Worm (Caenorhabditis elegans) whole organism, L1 larva: Measurements from ENCODE around the gene R12H7.4.

Experiments used
- C16A3.4 ChIP-seq: fragments of 150-350 bp; optimal IDR thresholded peaks from 2 replicates; lab custom pipeline; 2014; ENCODE audit warnings: missing biosample characterization, missing genetic modification characterization
- F16B12.6 ChIP-seq: fragments of 150-350 bp; optimal IDR thresholded peaks from 2 replicates; lab custom pipeline; 2014; ENCODE audit warnings: missing biosample characterization, missing genetic modification characterization
- ama-1 ChIP-seq: fragments of 150-350 bp; optimal IDR thresholded peaks from 2 replicates; lab custom pipeline; 2014
- ceh-63 ChIP-seq: fragments of 200-800 bp; sonication (Bioruptor generic); optimal IDR thresholded peaks from 2 replicates; lab custom pipeline; 2018; ENCODE audit warnings: mild to moderate bottlenecking, missing genetic modification characterization, missing compliant biosample characterization
- ceh-8 ChIP-seq: fragments of 200-800 bp; sonication (Bioruptor generic); optimal IDR thresholded peaks from 2 replicates; lab custom pipeline; 2018; ENCODE audit warnings: mild to moderate bottlenecking, missing genetic modification characterization, moderate library complexity, missing compliant biosample characterization
- ceh-88 ChIP-seq: fragments of 200-800 bp; sonication (Bioruptor generic); IDR thresholded peaks from 2 replicates; pipeline ENCODE4 v1.3.6; 2022; ENCODE audit warnings: missing genetic modification characterization, missing compliant biosample characterization
- ceh-90 ChIP-seq: sonication (generic microtip); optimal IDR thresholded peaks from 2 replicates; lab custom pipeline; 2016; ENCODE audit warnings: missing genetic modification characterization, missing compliant biosample characterization
- dpl-1 ChIP-seq, 3 experiments: fragments of 150-350 bp in 2 of 3; sonication (generic microtip) in 1 of 3; optimal IDR thresholded peaks; 2 replicates each; lab custom pipeline; 2014 to 2017; ENCODE audit warnings: missing biosample characterization in 3 of 3, missing genetic modification characterization in 3 of 3, missing genetic modification reagents in 3 of 3
- efl-1 ChIP-seq, 4 experiments: fragments of 150-350 bp; optimal IDR thresholded peaks in 3 of 4; peaks in 1 of 4; 1 replicate in 1 of 4; 2 replicates in 3 of 4; lab custom pipeline; 2014; ENCODE audit warnings: missing biosample characterization in 2 of 4, missing genetic modification characterization in 2 of 4, missing genetic modification reagents in 2 of 4
- egl-13 ChIP-seq: sonication (generic microtip); optimal IDR thresholded peaks from 2 replicates; lab custom pipeline; 2016; ENCODE audit warnings: missing genotype, missing genetic modification reagents, missing genetic modification characterization, missing compliant biosample characterization
- elt-2 ChIP-seq: sonication (generic microtip); optimal IDR thresholded peaks from 2 replicates; lab custom pipeline; 2016; ENCODE audit warnings: missing genetic modification characterization, mild to moderate bottlenecking, inconsistent platforms, missing compliant biosample characterization, missing genetic modification reagents
- fkh-4 ChIP-seq: sonication (generic microtip); optimal IDR thresholded peaks from 2 replicates; lab custom pipeline; 2016; ENCODE audit warnings: missing compliant biosample characterization, missing genetic modification characterization, borderline replicate concordance
- fkh-8 ChIP-seq: sonication (generic microtip); optimal IDR thresholded peaks from 2 replicates; lab custom pipeline; 2016; ENCODE audit warnings: mild to moderate bottlenecking, missing genetic modification characterization, missing compliant biosample characterization
- hlh-17 ChIP-seq: fragments of 200-800 bp; sonication (Bioruptor generic); optimal IDR thresholded peaks from 2 replicates; lab custom pipeline; 2018; ENCODE audit warnings: missing genetic modification characterization, mild to moderate bottlenecking, missing compliant biosample characterization, moderate library complexity, borderline replicate concordance
- hlh-4 ChIP-seq: sonication (generic microtip); optimal IDR thresholded peaks from 2 replicates; lab custom pipeline; 2016; ENCODE audit warnings: mild to moderate bottlenecking, missing genetic modification characterization, missing compliant biosample characterization
- hpl-2 ChIP-seq: fragments of 150-350 bp; optimal IDR thresholded peaks from 2 replicates; lab custom pipeline; 2014; ENCODE audit warnings: missing biosample characterization, missing genetic modification reagents, missing genetic modification characterization
- irx-1 ChIP-seq: sonication (generic microtip); optimal IDR thresholded peaks from 2 replicates; lab custom pipeline; 2016; ENCODE audit warnings: missing genetic modification characterization, missing compliant biosample characterization
- isw-1 ChIP-seq: fragments of 200-800 bp; sonication (Bioruptor generic); IDR thresholded peaks from 2 replicates; pipeline ENCODE4 v1.3.6; 2022; ENCODE audit warnings: missing genetic modification characterization, missing compliant biosample characterization
- lin-13 ChIP-seq: fragments of 150-350 bp; optimal IDR thresholded peaks from 2 replicates; lab custom pipeline; 2014; ENCODE audit warnings: missing biosample characterization, missing genetic modification reagents, missing genetic modification characterization
- lin-14 ChIP-seq: fragments of 200-800 bp; sonication (Bioruptor generic); optimal IDR thresholded peaks from 2 replicates; lab custom pipeline; 2018; ENCODE audit warnings: mild to moderate bottlenecking, missing genetic modification characterization, moderate library complexity, missing compliant biosample characterization
- lin-35 ChIP-seq, 2 experiments: fragments of 150-350 bp; optimal IDR thresholded peaks; 2 replicates each; lab custom pipeline; 2014; ENCODE audit warnings: missing biosample characterization in 2 of 2, missing genetic modification characterization in 2 of 2, missing genetic modification reagents in 2 of 2
- lsy-2 ChIP-seq, 2 experiments: fragments of 150-350 bp; optimal IDR thresholded peaks; 2 replicates each; lab custom pipeline; 2014; ENCODE audit warnings: missing biosample characterization in 2 of 2, missing genetic modification characterization in 2 of 2
- mab-9 ChIP-seq: fragments of 200-800 bp; sonication (Bioruptor generic); IDR thresholded peaks from 2 replicates; pipeline ENCODE4 v1.3.6; 2022; ENCODE audit warnings: missing genetic modification reagents, missing genetic modification characterization, missing compliant biosample characterization
- mdl-1 ChIP-seq, 2 experiments: fragments of 150-350 bp; optimal IDR thresholded peaks; 2 replicates each; lab custom pipeline; 2014 to 2017; ENCODE audit warnings: missing biosample characterization in 2 of 2, missing genetic modification characterization in 2 of 2, inconsistent platforms in 1 of 2
- nhr-12 ChIP-seq: sonication (generic microtip); optimal IDR thresholded peaks from 2 replicates; lab custom pipeline; 2017; ENCODE audit warnings: missing biosample characterization, missing genetic modification characterization
- nhr-20 ChIP-seq: sonication (generic microtip); optimal IDR thresholded peaks from 2 replicates; lab custom pipeline; 2016; ENCODE audit warnings: mild to moderate bottlenecking, missing genetic modification characterization, missing compliant biosample characterization
- nhr-28 ChIP-seq: fragments of 150-350 bp; optimal IDR thresholded peaks from 2 replicates; lab custom pipeline; 2014; ENCODE audit warnings: missing biosample characterization, missing genetic modification characterization
- nhr-71 ChIP-seq: sonication (generic microtip); optimal IDR thresholded peaks from 2 replicates; lab custom pipeline; 2016; ENCODE audit warnings: mild to moderate bottlenecking, missing genetic modification characterization, moderate library complexity, missing compliant biosample characterization
- nhr-84 ChIP-seq: sonication (generic microtip); optimal IDR thresholded peaks from 2 replicates; lab custom pipeline; 2017; ENCODE audit warnings: missing biosample characterization, missing genetic modification characterization
- nhr-85 ChIP-seq: sonication (generic microtip); peaks from one replicate; lab custom pipeline; 2016; ENCODE audit warnings: missing genetic modification characterization, inconsistent platforms, missing compliant biosample characterization
- pag-3 ChIP-seq: sonication (generic microtip); optimal IDR thresholded peaks from 2 replicates; lab custom pipeline; 2017; ENCODE audit warnings: missing genetic modification characterization, mild to moderate bottlenecking, missing compliant biosample characterization, antibody characterized with exemption, borderline replicate concordance; ENCODE audit not compliant: insufficient read depth
- pax-3 ChIP-seq: fragments of 200-800 bp; sonication (Bioruptor generic); optimal IDR thresholded peaks from 2 replicates; lab custom pipeline; 2018; ENCODE audit warnings: mild to moderate bottlenecking, missing genetic modification characterization, moderate library complexity, missing compliant biosample characterization
- snpc-4 ChIP-seq: fragments of 150-350 bp; optimal IDR thresholded peaks from 2 replicates; lab custom pipeline; 2014; ENCODE audit warnings: missing biosample characterization, missing genetic modification characterization
- snu-23 ChIP-seq: sonication (generic microtip); optimal IDR thresholded peaks from 2 replicates; lab custom pipeline; 2016; ENCODE audit warnings: missing genetic modification characterization, missing compliant biosample characterization
- tbx-2 ChIP-seq: sonication (generic microtip); optimal IDR thresholded peaks from 2 replicates; lab custom pipeline; 2016; ENCODE audit warnings: missing genetic modification characterization, missing compliant biosample characterization
- unc-130 ChIP-seq: fragments of 150-350 bp; optimal IDR thresholded peaks from 2 replicates; lab custom pipeline; 2017; ENCODE audit warnings: missing biosample characterization, missing genetic modification characterization, inconsistent platforms
- unc-98 ChIP-seq: fragments of 200-800 bp; sonication (Bioruptor generic); IDR thresholded peaks from 2 replicates; pipeline ENCODE4 v1.3.6; 2022; ENCODE audit warnings: missing genetic modification characterization, missing compliant biosample characterization
- vab-15 ChIP-seq: sonication (generic microtip); optimal IDR thresholded peaks from 2 replicates; lab custom pipeline; 2017; ENCODE audit warnings: missing genotype, mild to moderate bottlenecking, missing genetic modification characterization, missing compliant biosample characterization
- ztf-11 ChIP-seq, 2 experiments: sonication (generic microtip); optimal IDR thresholded peaks; 2 replicates each; lab custom pipeline; 2016 to 2017; ENCODE audit warnings: missing genetic modification characterization in 2 of 2, missing biosample characterization in 1 of 2, missing compliant biosample characterization in 1 of 2

R12H7.4 gene

DNA sequence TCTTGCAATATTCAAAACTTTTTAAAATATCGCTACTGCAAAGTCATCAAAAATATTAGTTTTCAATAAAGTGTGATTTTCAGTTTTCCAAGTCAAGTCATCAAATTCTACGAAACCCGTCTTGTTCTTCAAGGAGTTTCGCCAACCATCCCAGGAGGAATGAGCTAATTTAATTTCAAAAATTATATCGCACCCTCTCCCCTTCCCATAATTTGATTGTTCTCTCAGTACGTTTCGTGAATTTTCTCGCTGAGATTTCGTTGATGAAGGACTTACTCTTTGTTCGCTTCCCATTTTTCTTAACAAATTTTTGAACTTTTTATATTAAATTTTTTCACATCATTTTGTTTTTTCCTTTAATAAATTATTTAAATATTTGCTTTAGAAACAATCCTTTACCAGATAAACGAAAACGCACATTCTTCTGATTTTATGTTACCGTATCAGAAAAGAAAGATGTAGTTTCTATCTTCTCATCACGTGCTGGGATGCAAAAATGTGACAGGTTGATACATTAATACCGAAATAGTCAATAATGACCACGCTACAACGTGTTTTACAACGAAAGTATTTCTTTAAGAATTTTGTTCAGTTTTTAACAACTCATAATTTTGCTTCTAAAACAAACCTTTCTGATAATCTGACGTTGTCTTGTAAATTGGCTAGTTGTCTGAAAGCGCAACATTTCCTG, 29.9 kb downstream of the R12H7.4 start (continued):
- TF ChIP-seq hlh-17 (GFP tag; lab: Kevin White, UChicago) (no peak), nhr-12 (tag; lab: Kevin White, UChicago) (no peak), dpl-1 (GFP tag; optimal IDR thresholded peaks at IDR 0.05; lab: Kevin White, UChicago) (peak in 1 of 3 experiments; percentile 5), C16A3.4 (tag; lab: Kevin White, UChicago) (no peak), pag-3 (tag; lab: Kevin White, UChicago) (no peak), ztf-11 (tag; optimal IDR thresholded peaks at IDR 0.05; lab: Kevin White, UChicago) (no peak), efl-1 (optimal IDR thresholded peaks at IDR 0.05; lab: Kevin White, UChicago) (no peak), efl-1 (GFP tag; optimal IDR thresholded peaks at IDR 0.05 in 1 of 2; lab: Kevin White, UChicago) (no peak), ceh-63 (no peak), hlh-4 (tag; lab: Kevin White, UChicago) (no peak), ceh-88 (no peak), nhr-28 (tag; lab: Kevin White, UChicago) (no peak), elt-2 (tag; lab: Kevin White, UChicago) (peak; percentile 0), ama-1 (lab: Kevin White, UChicago) (no peak), lin-13 (GFP tag; lab: Kevin White, UChicago) (no peak), tbx-2 (tag; lab: Kevin White, UChicago) (no peak), mdl-1 (tag; optimal IDR thresholded peaks at IDR 0.05; lab: Kevin White, UChicago) (peak in 1 of 2 experiments; percentile 51), nhr-84 (tag; lab: Kevin White, UChicago) (no peak), mab-9 (GFP tag; lab: Robert Waterston, UW) (no peak), ceh-90 (tag; lab: Kevin White, UChicago) (no peak)

- peak; percentile 58 for TF ChIP-seq elt-2 (tag; lab: Kevin White, UChicago)
- TF ChIP-seq mdl-1 (tag; optimal IDR thresholded peaks at IDR 0.05; lab: Kevin White, UChicago) = peak in 1 of 2 experiments; percentile 6
- TF ChIP-seq hpl-2 (GFP tag; lab: Kevin White, UChicago) = no peak
- TF ChIP-seq lsy-2 (tag; optimal IDR thresholded peaks at IDR 0.05; lab: Kevin White, UChicago) = no peak
- TF ChIP-seq irx-1 (tag; lab: Kevin White, UChicago) = no peak
- TF ChIP-seq unc-98 (GFP tag; lab: Robert Waterston, UW) = no peak
- TF ChIP-seq efl-1 (optimal IDR thresholded peaks at IDR 0.05; lab: Kevin White, UChicago) = no peak
- TF ChIP-seq efl-1 (GFP tag; optimal IDR thresholded peaks at IDR 0.05 in 1 of 2; lab: Kevin White, UChicago) = peak in 1 of 2 experiments; percentile 78
- no peak for TF ChIP-seq ceh-8 (GFP tag; lab: Kevin White, UChicago)
- peak in 1 of 2 experiments; percentile 29 for TF ChIP-seq lin-35 (GFP tag; optimal IDR thresholded peaks at IDR 0.05; lab: Kevin White, UChicago)
These were observed 30.7 kb downstream of the R12H7.4 start for ce11 chrX:13247614-13248013.

DNA sequence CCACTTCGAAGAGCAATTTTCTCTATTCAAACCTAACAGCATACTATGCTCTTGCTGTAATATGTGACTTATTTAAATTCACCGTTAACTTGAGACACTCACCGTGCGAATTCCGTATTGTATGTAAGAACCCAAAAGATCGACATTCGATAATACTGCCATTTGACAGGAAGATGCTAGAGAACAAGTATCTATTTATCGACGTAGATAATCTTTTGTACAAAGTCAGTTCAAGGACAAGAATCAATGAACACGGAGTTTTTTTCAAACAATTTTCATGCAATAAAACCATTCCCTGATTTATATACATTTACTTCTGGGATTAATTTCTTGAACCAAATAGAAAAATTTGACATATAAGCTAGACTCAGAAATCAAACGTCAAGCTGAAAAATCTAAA, 31.4 kb downstream of the R12H7.4 start, which contains the start of gene K08H2.7:
K08H2.7 (minus strand) TSS at position 173 of the 400 bp plus-strand sequence.
- no peak for TF ChIP-seq fkh-8 (tag; lab: Kevin White, UChicago)
- TF ChIP-seq vab-15 (tag; lab: Kevin White, UChicago) = no peak
- no peak for TF ChIP-seq nhr-84 (tag; lab: Kevin White, UChicago)
- TF ChIP-seq egl-13 (tag; lab: Kevin White, UChicago) = no peak
- TF ChIP-seq nhr-20 (tag; lab: Kevin White, UChicago) = peak; percentile 45
- no peak for TF ChIP-seq isw-1 (GFP tag; lab: Robert Waterston, UW)
- TF ChIP-seq F16B12.6 (tag; lab: Kevin White, UChicago) = no peak
- no peak for TF ChIP-seq irx-1 (tag; lab: Kevin White, UChicago)
- TF ChIP-seq snpc-4 = no peak
- TF ChIP-seq ceh-8 (GFP tag; lab: Kevin White, UChicago) = no peak
- peak; percentile 60 for TF ChIP-seq lin-14 (GFP tag; lab: Kevin White, UChicago)
- TF ChIP-seq hpl-2 (GFP tag; lab: Kevin White, UChicago) = no peak
- TF ChIP-seq ceh-90 (tag; lab: Kevin White, UChicago) = no peak
- no peak for TF ChIP-seq pax-3
- TF ChIP-seq snu-23 = peak; percentile 0
- peak; percentile 25 for TF ChIP-seq nhr-71 (tag; lab: Kevin White, UChicago)
- no peak for TF ChIP-seq unc-130 (tag; lab: Kevin White, UChicago)
- no peak for TF ChIP-seq mab-9 (GFP tag; lab: Robert Waterston, UW)
- peak; percentile 87 for TF ChIP-seq nhr-85
- TF ChIP-seq fkh-4 (tag; lab: Kevin White, UChicago) = no peak
